Worm (Caenorhabditis elegans) whole organism, mixed stage, embryonic: ENCODE measurements around the gene F25B3.4.

Source experiments
- blmp-1 ChIP-seq: fragments of 150-350 bp; optimal IDR thresholded peaks from 2 replicates; lab custom pipeline; 2014; ENCODE audit warnings: missing biosample characterization, missing genetic modification characterization
- ceh-43 ChIP-seq: fragments of 200-800 bp; sonication (Bioruptor generic); optimal IDR thresholded peaks from 2 replicates; lab custom pipeline; 2018; ENCODE audit warnings: mild to moderate bottlenecking, missing genetic modification characterization, moderate library complexity, missing compliant biosample characterization
- ceh-83 ChIP-seq: fragments of 200-800 bp; sonication (Bioruptor generic); optimal IDR thresholded peaks from 2 replicates; lab custom pipeline; 2018; ENCODE audit warnings: mild to moderate bottlenecking, missing genetic modification characterization, missing compliant biosample characterization
- cnd-1 ChIP-seq: fragments of 200-800 bp; sonication (Bioruptor generic); optimal IDR thresholded peaks from 2 replicates; lab custom pipeline; 2018; ENCODE audit warnings: mild to moderate bottlenecking, missing genetic modification characterization, missing compliant biosample characterization
- elt-3 ChIP-seq: fragments of 150-350 bp; optimal IDR thresholded peaks from 2 replicates; lab custom pipeline; 2014; ENCODE audit warnings: missing biosample characterization, missing genetic modification characterization
- ham-2 ChIP-seq: fragments of 200-800 bp; sonication (Bioruptor generic); optimal IDR thresholded peaks from 2 replicates; lab custom pipeline; 2018; ENCODE audit warnings: mild to moderate bottlenecking, missing genetic modification characterization, missing compliant biosample characterization
- lin-13 ChIP-seq: fragments of 150-350 bp; optimal IDR thresholded peaks from 2 replicates; lab custom pipeline; 2014; ENCODE audit warnings: missing biosample characterization, missing genetic modification characterization
- nhr-12 ChIP-seq: fragments of 150-350 bp; optimal IDR thresholded peaks from 2 replicates; lab custom pipeline; 2014; ENCODE audit warnings: missing biosample characterization, missing genetic modification characterization
- nhr-237 ChIP-seq: fragments of 150-350 bp; optimal IDR thresholded peaks from 2 replicates; lab custom pipeline; 2014; ENCODE audit warnings: missing biosample characterization, missing genetic modification characterization
- nhr-28 ChIP-seq: fragments of 150-350 bp; optimal IDR thresholded peaks from 2 replicates; lab custom pipeline; 2014; ENCODE audit warnings: missing biosample characterization, missing genetic modification characterization
- snpc-4 ChIP-seq: fragments of 150-350 bp; optimal IDR thresholded peaks from 2 replicates; lab custom pipeline; 2014; ENCODE audit warnings: missing biosample characterization, missing genetic modification characterization
- unc-62 ChIP-seq: fragments of 150-350 bp; optimal IDR thresholded peaks from 2 replicates; lab custom pipeline; 2014; ENCODE audit warnings: missing biosample characterization, missing genetic modification reagents, missing genetic modification characterization

- TF ChIP-seq ceh-83 (no peak), snpc-4 (tag; lab: Kevin White, UChicago) (no peak), blmp-1 (tag; lab: Kevin White, UChicago) (no peak), nhr-237 (tag; lab: Kevin White, UChicago) (no peak), nhr-28 (tag; lab: Kevin White, UChicago) (no peak), elt-3 (tag; lab: Kevin White, UChicago) (no peak), unc-62 (no peak), nhr-12 (tag; lab: Kevin White, UChicago) (no peak), lin-13 (tag; lab: Kevin White, UChicago) (no peak), cnd-1 (tag; lab: Kevin White, UChicago) (no peak), ceh-43 (GFP tag; lab: Kevin White, UChicago) (no peak), ham-2 (GFP tag; lab: Kevin White, UChicago) (no peak)
Observed at ce11 chrV:9541506-9541905, 27.1 kb downstream of the F25B3.4 start, which contains the start of gene C50F4.16.
